Worm (Caenorhabditis elegans) whole organism, L4 larva: Measurements from ENCODE around the gene iglr-2.

ENCODE experiments used
- D1046.2 ChIP-seq: fragments of 200-800 bp; sonication (Bioruptor generic); IDR thresholded peaks from 2 replicates; pipeline ENCODE4 v1.3.6; 2022; ENCODE audit warnings: missing genetic modification characterization, missing compliant biosample characterization
- F10B5.3 ChIP-seq: sonication (generic microtip); optimal IDR thresholded peaks from 2 replicates; lab custom pipeline; 2016; ENCODE audit warnings: mild to moderate bottlenecking, missing genetic modification characterization, missing compliant biosample characterization
- F37D6.2 ChIP-seq: sonication (generic microtip); optimal IDR thresholded peaks from 2 replicates; lab custom pipeline; 2016; ENCODE audit warnings: mild to moderate bottlenecking, missing genetic modification characterization, missing compliant biosample characterization
- T26A8.4 ChIP-seq: fragments of 200-800 bp; sonication (Bioruptor generic); IDR thresholded peaks from 2 replicates; pipeline ENCODE4 v1.3.6; 2022; ENCODE audit warnings: missing genetic modification characterization, missing compliant biosample characterization
- Y75B8A.6 ChIP-seq: fragments of 200-800 bp; sonication (Bioruptor generic); IDR thresholded peaks from 2 replicates; pipeline ENCODE4 v1.3.6; 2022; ENCODE audit warnings: missing genetic modification reagents, missing genetic modification characterization, missing compliant biosample characterization
- ZK337.2 ChIP-seq: fragments of 200-800 bp; sonication (Bioruptor generic); IDR thresholded peaks from 2 replicates; pipeline ENCODE4 v1.3.6; 2022; ENCODE audit warnings: missing genetic modification reagents, missing genetic modification characterization, missing compliant biosample characterization
- ceh-62 ChIP-seq: sonication (generic microtip); optimal IDR thresholded peaks from 2 replicates; lab custom pipeline; 2017; ENCODE audit warnings: missing biosample characterization, missing genetic modification characterization
- ceh-82 ChIP-seq: sonication (generic microtip); optimal IDR thresholded peaks from 2 replicates; lab custom pipeline; 2017; ENCODE audit warnings: missing biosample characterization, missing genetic modification characterization
- ces-1 ChIP-seq: fragments of 150-350 bp; sonication (generic microtip); optimal IDR thresholded peaks from 4 replicates; lab custom pipeline; 2014; ENCODE audit warnings: missing biosample characterization, missing genetic modification reagents, missing genetic modification characterization
- cey-2 ChIP-seq: sonication (generic microtip); optimal IDR thresholded peaks from 3 replicates; lab custom pipeline; 2017; ENCODE audit warnings: missing genetic modification characterization, mild to moderate bottlenecking, missing compliant biosample characterization, antibody characterized with exemption, borderline replicate concordance; ENCODE audit not compliant: insufficient read depth
- ctbp-1 ChIP-seq: fragments of 200-800 bp; sonication (Bioruptor generic); IDR thresholded peaks from 2 replicates; pipeline ENCODE4 v1.3.6; 2022; ENCODE audit warnings: missing genetic modification reagents, missing genetic modification characterization, missing compliant biosample characterization
- daf-16 ChIP-seq, 3 experiments: sonication (generic microtip); optimal IDR thresholded peaks; 2 replicates each; lab custom pipeline; 2016 to 2017; ENCODE audit warnings: missing genetic modification characterization in 3 of 3, missing genetic modification reagents in 3 of 3, mild to moderate bottlenecking in 2 of 3, missing compliant biosample characterization in 2 of 3, missing biosample characterization in 1 of 3, moderate library complexity in 1 of 3
- daf-19 ChIP-seq: fragments of 200-800 bp; sonication (Bioruptor generic); conservative IDR thresholded peaks from 2 replicates; pipeline ENCODE4 v1.3.6; 2022; ENCODE audit warnings: missing genetic modification characterization, missing compliant biosample characterization
- daf-8 ChIP-seq: fragments of 200-800 bp; sonication (Bioruptor generic); IDR thresholded peaks from 2 replicates; pipeline ENCODE4 v1.3.6; 2022; ENCODE audit warnings: missing genetic modification characterization, missing compliant biosample characterization
- dmd-6 ChIP-seq: fragments of 200-800 bp; sonication (Bioruptor generic); IDR thresholded peaks from 2 replicates; pipeline ENCODE4 v1.3.6; 2022; ENCODE audit warnings: missing genetic modification reagents, missing genetic modification characterization, missing compliant biosample characterization
- dpl-1 ChIP-seq: fragments of 150-350 bp; optimal IDR thresholded peaks from 2 replicates; lab custom pipeline; 2014; ENCODE audit warnings: missing biosample characterization, missing genetic modification reagents, missing genetic modification characterization
- dve-1 ChIP-seq: sonication (generic microtip); optimal IDR thresholded peaks from 2 replicates; lab custom pipeline; 2017; ENCODE audit warnings: antibody characterized with exemption, mild to moderate bottlenecking, missing genetic modification characterization, missing compliant biosample characterization; ENCODE audit not compliant: insufficient read depth
- fkh-10 ChIP-seq: fragments of 150-350 bp; optimal IDR thresholded peaks from 2 replicates; lab custom pipeline; 2014; ENCODE audit warnings: missing biosample characterization, missing genetic modification reagents, missing genetic modification characterization
- fos-1 ChIP-seq: fragments of 150-350 bp; optimal IDR thresholded peaks from 2 replicates; lab custom pipeline; 2014; ENCODE audit warnings: missing biosample characterization, missing genetic modification characterization
- gei-8 ChIP-seq: fragments of 200-800 bp; sonication (Bioruptor generic); optimal IDR thresholded peaks from 2 replicates; lab custom pipeline; 2018; ENCODE audit warnings: mild to moderate bottlenecking, missing genetic modification characterization, missing compliant biosample characterization
- hif-1 ChIP-seq, 2 experiments: sonication (generic microtip); optimal IDR thresholded peaks; 2 replicates each; lab custom pipeline; 2016 to 2017; ENCODE audit warnings: missing compliant biosample characterization in 2 of 2, missing genetic modification characterization in 2 of 2, missing genetic modification reagents in 2 of 2, missing genotype in 2 of 2, mild to moderate bottlenecking in 1 of 2
- hlh-11 ChIP-seq: fragments of 200-800 bp; sonication (Bioruptor generic); optimal IDR thresholded peaks from 2 replicates; lab custom pipeline; 2018; ENCODE audit warnings: mild to moderate bottlenecking, missing genetic modification characterization, missing compliant biosample characterization
- hlh-30 ChIP-seq: sonication (generic microtip); optimal IDR thresholded peaks from 2 replicates; lab custom pipeline; 2017; ENCODE audit warnings: antibody characterized with exemption, mild to moderate bottlenecking, missing genetic modification characterization, missing compliant biosample characterization; ENCODE audit not compliant: insufficient read depth
- hmg-1.1 ChIP-seq: fragments of 200-800 bp; sonication (Bioruptor generic); IDR thresholded peaks from 2 replicates; pipeline ENCODE4 v1.3.6; 2022; ENCODE audit warnings: missing genetic modification reagents, missing genetic modification characterization, missing compliant biosample characterization
- jun-1 ChIP-seq: fragments of 150-350 bp; optimal IDR thresholded peaks from 2 replicates; lab custom pipeline; 2014; ENCODE audit warnings: missing biosample characterization, missing genetic modification reagents, missing genetic modification characterization
- lim-7 ChIP-seq: fragments of 200-800 bp; sonication (Bioruptor generic); IDR thresholded peaks from 2 replicates; pipeline ENCODE4 v1.3.6; 2022; ENCODE audit warnings: missing genetic modification characterization, missing compliant biosample characterization
- lin-13 ChIP-seq: fragments of 150-350 bp; optimal IDR thresholded peaks from 2 replicates; lab custom pipeline; 2014; ENCODE audit warnings: missing biosample characterization, missing genetic modification reagents, missing genetic modification characterization
- lin-38 ChIP-seq: fragments of 200-800 bp; sonication (Bioruptor generic); IDR thresholded peaks from 2 replicates; pipeline ENCODE4 v1.3.6; 2022; ENCODE audit warnings: missing genetic modification reagents, missing genetic modification characterization, missing compliant biosample characterization
- lin-39 ChIP-seq: fragments of 150-350 bp; optimal IDR thresholded peaks from 2 replicates; lab custom pipeline; 2014; ENCODE audit warnings: missing biosample characterization, missing genetic modification reagents, missing genetic modification characterization
- mdt-29 ChIP-seq: fragments of 200-800 bp; sonication (Bioruptor generic); IDR thresholded peaks from 2 replicates; pipeline ENCODE4 v1.3.6; 2022; ENCODE audit warnings: missing genetic modification reagents, missing genetic modification characterization, missing compliant biosample characterization
- mep-1 ChIP-seq: fragments of 150-350 bp; sonication (generic microtip); optimal IDR thresholded peaks from 3 replicates; lab custom pipeline; 2014; ENCODE audit warnings: missing biosample characterization, missing genetic modification characterization
- mes-2 ChIP-seq: sonication (generic microtip); optimal IDR thresholded peaks from 2 replicates; lab custom pipeline; 2016; ENCODE audit warnings: missing genotype, mild to moderate bottlenecking, missing genetic modification characterization, missing compliant biosample characterization; ENCODE audit not compliant: poor library complexity, severe bottlenecking
- mxl-2 ChIP-seq: fragments of 200-800 bp; sonication (Bioruptor generic); conservative IDR thresholded peaks from 2 replicates; pipeline ENCODE4 v1.3.6; 2022; ENCODE audit warnings: missing genetic modification reagents, missing genetic modification characterization, missing compliant biosample characterization
- mxl-3 ChIP-seq: fragments of 200-800 bp; sonication (Bioruptor generic); optimal IDR thresholded peaks from 2 replicates; lab custom pipeline; 2018; ENCODE audit warnings: mild to moderate bottlenecking, missing genetic modification characterization, missing compliant biosample characterization
- nhr-111 ChIP-seq: fragments of 200-800 bp; sonication (Bioruptor generic); optimal IDR thresholded peaks from 2 replicates; lab custom pipeline; 2018; ENCODE audit warnings: mild to moderate bottlenecking, missing genetic modification characterization, missing compliant biosample characterization
- nhr-25 ChIP-seq: sonication (generic microtip); optimal IDR thresholded peaks from 2 replicates; lab custom pipeline; 2017; ENCODE audit warnings: missing genetic modification characterization, mild to moderate bottlenecking, missing compliant biosample characterization, antibody characterized with exemption, moderate library complexity, borderline replicate concordance; ENCODE audit not compliant: insufficient read depth
- nhr-28 ChIP-seq: fragments of 150-350 bp; optimal IDR thresholded peaks from 2 replicates; lab custom pipeline; 2014; ENCODE audit warnings: missing biosample characterization, missing genetic modification characterization
- nhr-41 ChIP-seq: fragments of 200-800 bp; sonication (Bioruptor generic); IDR thresholded peaks from 2 replicates; pipeline ENCODE4 v1.3.6; 2022; ENCODE audit warnings: missing genetic modification reagents, missing genetic modification characterization, missing compliant biosample characterization
- nhr-6 ChIP-seq: fragments of 150-350 bp; optimal IDR thresholded peaks from 2 replicates; lab custom pipeline; 2014; ENCODE audit warnings: missing biosample characterization, missing genetic modification characterization
- set-16 ChIP-seq: fragments of 200-800 bp; sonication (Bioruptor generic); IDR thresholded peaks from 2 replicates; pipeline ENCODE4 v1.3.6; 2022; ENCODE audit warnings: missing genetic modification reagents, missing genetic modification characterization, missing compliant biosample characterization
- skn-1 ChIP-seq: fragments of 150-350 bp; optimal IDR thresholded peaks from 2 replicates; lab custom pipeline; 2014; ENCODE audit warnings: missing biosample characterization, missing genetic modification characterization
- snpc-1.2 ChIP-seq: fragments of 200-800 bp; sonication (Bioruptor generic); IDR thresholded peaks from 2 replicates; pipeline ENCODE4 v1.3.6; 2022; ENCODE audit warnings: missing genetic modification reagents, missing genetic modification characterization, missing compliant biosample characterization
- spr-3 ChIP-seq: fragments of 200-800 bp; sonication (Bioruptor generic); optimal IDR thresholded peaks from 2 replicates; lab custom pipeline; 2018; ENCODE audit warnings: mild to moderate bottlenecking, missing genetic modification characterization, missing compliant biosample characterization
- tra-1 ChIP-seq: fragments of 200-800 bp; sonication (Bioruptor generic); IDR thresholded peaks from 2 replicates; pipeline ENCODE4 v1.3.6; 2022; ENCODE audit warnings: missing genetic modification reagents, missing genetic modification characterization, missing compliant biosample characterization
- unc-39 ChIP-seq: sonication (generic microtip); optimal IDR thresholded peaks from 2 replicates; lab custom pipeline; 2017; ENCODE audit warnings: missing biosample characterization, missing genetic modification characterization
- zag-1 ChIP-seq: fragments of 150-350 bp; optimal IDR thresholded peaks from 2 replicates; lab custom pipeline; 2014; ENCODE audit warnings: missing biosample characterization, missing genetic modification characterization
- zfp-2 ChIP-seq: sonication (generic microtip); optimal IDR thresholded peaks from 2 replicates; lab custom pipeline; 2016; ENCODE audit warnings: mild to moderate bottlenecking, missing genetic modification characterization, missing compliant biosample characterization

iglr-2 gene

DNA sequence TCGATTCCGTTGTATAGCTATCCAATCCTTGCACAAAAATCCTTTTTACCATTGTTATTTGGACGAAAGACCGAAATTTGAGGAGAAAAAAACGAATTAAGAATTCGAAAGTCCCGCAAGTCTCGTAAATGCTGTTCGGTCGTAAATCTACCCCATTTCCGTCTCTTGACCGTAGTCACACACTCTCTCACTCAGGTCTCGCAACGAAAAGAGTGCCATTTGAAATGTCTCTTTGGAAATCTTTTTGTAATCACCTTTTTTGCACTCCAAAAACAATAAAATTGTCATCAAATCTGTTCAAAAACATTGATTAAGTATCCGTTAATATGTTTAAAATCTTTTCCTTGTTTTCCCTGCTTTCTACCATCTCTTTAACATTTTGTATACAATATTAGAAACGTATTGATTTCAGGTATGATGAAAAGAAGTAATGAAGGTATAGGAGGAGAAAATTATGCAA, 27.1 kb upstream of the iglr-2 start, which contains the start of the genes R05D3.8 and rfp-1 (continued):
- peak; percentile 39 for TF ChIP-seq F37D6.2
- TF ChIP-seq dve-1 = peak; percentile 90
- TF ChIP-seq F10B5.3 (tag; lab: Kevin White, UChicago) = no peak
- no peak for TF ChIP-seq nhr-111 (GFP tag; lab: Kevin White, UChicago)
- no peak for TF ChIP-seq zfp-2
- no peak for TF ChIP-seq ctbp-1 (GFP tag; lab: Robert Waterston, UW)
- TF ChIP-seq ces-1 (GFP tag; lab: Kevin White, UChicago) = no peak
- TF ChIP-seq nhr-6 (tag; lab: Kevin White, UChicago) = peak; percentile 88
- TF ChIP-seq mxl-2 (GFP tag; lab: Robert Waterston, UW) = no peak
- no peak for TF ChIP-seq cey-2 (tag; lab: Kevin White, UChicago)
- TF ChIP-seq T26A8.4 = peak; percentile 45; the same call in 1 of the 2 replicates
- TF ChIP-seq mep-1 = peak; percentile 87
- no peak for TF ChIP-seq snpc-1.2 (GFP tag; lab: Robert Waterston, UW)
- no peak for TF ChIP-seq lim-7
- TF ChIP-seq dpl-1 (GFP tag; lab: Kevin White, UChicago) = peak; percentile 87
- peak; percentile 60 for TF ChIP-seq hlh-11 (tag; lab: Kevin White, UChicago)
- no peak for TF ChIP-seq mdt-29 (GFP tag; lab: Robert Waterston, UW)
- TF ChIP-seq hif-1 (tag; optimal IDR thresholded peaks at IDR 0.05; lab: Kevin White, UChicago) = peak in 1 of 2 experiments; percentile 54
- no peak; the same call in 1 of the 2 replicates for TF ChIP-seq hmg-1.1 (GFP tag; lab: Robert Waterston, UW)
- TF ChIP-seq ceh-62 = no peak
- no peak for TF ChIP-seq unc-39 (tag; lab: Kevin White, UChicago)
- no peak for TF ChIP-seq lin-39 (tag; lab: Kevin White, UChicago)
- TF ChIP-seq daf-19 (GFP tag; lab: Robert Waterston, UW) = no peak
- no peak for TF ChIP-seq spr-3 (GFP tag; lab: Kevin White, UChicago)
- peak; percentile 36 for TF ChIP-seq fkh-10 (GFP tag; lab: Kevin White, UChicago)
- no peak for TF ChIP-seq ZK337.2 (GFP tag; lab: Robert Waterston, UW)
- TF ChIP-seq D1046.2 = no peak
- TF ChIP-seq mes-2 = peak; percentile 89
- TF ChIP-seq daf-16 (GFP tag; optimal IDR thresholded peaks at IDR 0.05; lab: Kevin White, UChicago) = no peak
- peak; percentile 51 for TF ChIP-seq daf-16 (tag; optimal IDR thresholded peaks at IDR 0.05; lab: Kevin White, UChicago)
- no peak for TF ChIP-seq nhr-41 (GFP tag; lab: Robert Waterston, UW)
- TF ChIP-seq fos-1 (tag; lab: Kevin White, UChicago) = no peak
- TF ChIP-seq set-16 (GFP tag; lab: Robert Waterston, UW) = no peak
- TF ChIP-seq nhr-28 = peak; percentile 85
- no peak for TF ChIP-seq daf-8 (GFP tag; lab: Robert Waterston, UW)

DNA sequence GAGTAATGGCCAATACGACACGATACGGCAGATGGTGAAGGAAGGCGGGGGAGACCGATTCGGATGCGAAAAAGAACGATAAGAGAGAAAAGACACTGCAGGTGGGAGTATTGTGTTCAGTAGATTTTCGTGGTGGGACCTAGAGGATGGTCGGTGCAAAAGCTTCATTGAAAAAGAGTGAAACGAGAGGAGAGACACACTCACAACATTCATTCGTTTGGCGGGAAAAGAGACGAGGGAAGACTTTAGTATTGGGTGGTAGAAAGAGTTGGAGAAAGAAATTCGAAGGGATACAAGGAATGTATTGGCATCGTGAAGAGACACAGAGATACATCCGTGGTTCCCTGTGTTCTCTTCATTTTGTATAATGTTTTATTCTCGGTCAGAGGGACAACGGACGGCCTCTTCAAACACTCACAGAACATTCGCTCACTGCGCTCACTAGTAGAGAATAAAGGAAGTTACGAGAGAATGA, 25.3 kb upstream of the iglr-2 start:
- TF ChIP-seq nhr-25 (tag; lab: Kevin White, UChicago) = peak; percentile 59
- peak; percentile 50 for TF ChIP-seq F37D6.2
- peak; percentile 84 for TF ChIP-seq hmg-1.1 (GFP tag; lab: Robert Waterston, UW)
- peak; percentile 79 for TF ChIP-seq lin-13 (GFP tag; lab: Kevin White, UChicago)
- no peak for TF ChIP-seq Y75B8A.6
- peak; percentile 1 for TF ChIP-seq mes-2
- TF ChIP-seq zag-1 (tag; lab: Kevin White, UChicago) = no peak
- TF ChIP-seq mep-1 = peak; percentile 92
- peak; percentile 33 for TF ChIP-seq fkh-10 (GFP tag; lab: Kevin White, UChicago)
- peak; percentile 65 for TF ChIP-seq ctbp-1 (GFP tag; lab: Robert Waterston, UW)
- peak; percentile 71 for TF ChIP-seq mxl-3 (GFP tag; lab: Kevin White, UChicago)
- TF ChIP-seq dpl-1 (GFP tag; lab: Kevin White, UChicago) = peak; percentile 73
- 0 out of 2 replicates have a peak, but pooled peaks have one; percentile 17 for TF ChIP-seq tra-1 (GFP tag; lab: Robert Waterston, UW)
- no peak for TF ChIP-seq ceh-82 (tag; lab: Kevin White, UChicago)
- peak; percentile 68 for TF ChIP-seq hlh-30 (tag; lab: Kevin White, UChicago)
- TF ChIP-seq ces-1 (GFP tag; lab: Kevin White, UChicago) = peak; percentile 64
- TF ChIP-seq hif-1 (tag; optimal IDR thresholded peaks at IDR 0.05; lab: Kevin White, UChicago) = peak in 1 of 2 experiments; percentile 49
- TF ChIP-seq gei-8 (GFP tag; lab: Kevin White, UChicago) = no peak
- TF ChIP-seq dmd-6 (GFP tag; lab: Robert Waterston, UW) = peak; percentile 53; the same call in 1 of the 2 replicates
- peak; percentile 68 for TF ChIP-seq lin-38 (GFP tag; lab: Robert Waterston, UW)
- TF ChIP-seq spr-3 (GFP tag; lab: Kevin White, UChicago) = no peak
- no peak for TF ChIP-seq skn-1
- TF ChIP-seq daf-8 (GFP tag; lab: Robert Waterston, UW) = no peak
- TF ChIP-seq jun-1 (tag; lab: Kevin White, UChicago) = no peak
- TF ChIP-seq nhr-6 (tag; lab: Kevin White, UChicago) = peak; percentile 64
